Fruit fly (Drosophila melanogaster) whole organism, embryonic: ENCODE measurements around the gene G6P.

Source experiments
- Adf1 ChIP-seq: fragments of 200-800 bp; sonication (Bioruptor generic); IDR thresholded peaks from 2 replicates; pipeline ENCODE4 v1.3.6; 2022; ENCODE audit warnings: missing biosample characterization, missing genetic modification characterization
- Antp ChIP-seq: fragments of 200-800 bp; sonication (Bioruptor generic); optimal IDR thresholded peaks from 3 replicates; lab custom pipeline; 2016; ENCODE audit warnings: missing biosample characterization, missing genetic modification characterization
- Atf3 ChIP-seq: fragments of 200-800 bp; sonication (Bioruptor generic); optimal IDR thresholded peaks from 3 replicates; lab custom pipeline; 2016; ENCODE audit warnings: missing biosample characterization, missing genetic modification characterization
- CG11456 ChIP-seq: fragments of 200-800 bp; sonication (Bioruptor generic); IDR thresholded peaks from 3 replicates; pipeline ENCODE4 v1.3.6; 2022; ENCODE audit warnings: missing biosample characterization, missing genetic modification characterization
- CG11695 ChIP-seq: fragments of 200-800 bp; sonication (Bioruptor generic); IDR thresholded peaks from 3 replicates; pipeline ENCODE4 v1.3.6; 2022; ENCODE audit warnings: missing biosample characterization, missing genetic modification characterization
- CG12236 ChIP-seq: fragments of 200-800 bp; sonication (Bioruptor generic); optimal IDR thresholded peaks from 2 replicates; lab custom pipeline; 2016; ENCODE audit warnings: missing biosample characterization, missing genetic modification characterization
- CG14965 ChIP-seq: fragments of 200-800 bp; sonication (Bioruptor generic); optimal IDR thresholded peaks from 2 replicates; lab custom pipeline; 2016; ENCODE audit warnings: missing biosample characterization, missing genetic modification characterization, borderline replicate concordance
- CG15073 ChIP-seq: fragments of 200-800 bp; sonication (Bioruptor generic); optimal IDR thresholded peaks from 2 replicates; lab custom pipeline; 2016; ENCODE audit warnings: missing biosample characterization, missing genetic modification characterization
- CG16863 ChIP-seq: fragments of 200-800 bp; sonication (Bioruptor generic); optimal IDR thresholded peaks from 3 replicates; lab custom pipeline; 2016; ENCODE audit warnings: missing biosample characterization, missing genetic modification characterization
- CG17385 ChIP-seq: fragments of 200-800 bp; sonication (Bioruptor generic); optimal IDR thresholded peaks from 3 replicates; lab custom pipeline; 2018; ENCODE audit warnings: missing biosample characterization, mild to moderate bottlenecking, missing genetic modification characterization
- CG32532 ChIP-seq: fragments of 200-800 bp; sonication (Bioruptor generic); IDR thresholded peaks from 2 replicates; pipeline ENCODE4 v1.3.6; 2022; ENCODE audit warnings: missing biosample characterization, missing genetic modification characterization
- CG4820 ChIP-seq: fragments of 200-800 bp; sonication (Bioruptor generic); optimal IDR thresholded peaks from 3 replicates; lab custom pipeline; 2016; ENCODE audit warnings: missing biosample characterization, missing genetic modification characterization
- CG6254 ChIP-seq: fragments of 200-800 bp; sonication (Bioruptor generic); optimal IDR thresholded peaks from 3 replicates; lab custom pipeline; 2017; ENCODE audit warnings: mild to moderate bottlenecking, missing biosample characterization, missing genetic modification reagents, missing genetic modification characterization
- CG6813 ChIP-seq: fragments of 200-800 bp; sonication (Bioruptor generic); optimal IDR thresholded peaks from 2 replicates; lab custom pipeline; 2017; ENCODE audit warnings: missing biosample characterization, missing genetic modification characterization, mild to moderate bottlenecking, moderate library complexity, missing genetic modification reagents
- CG7987 ChIP-seq: fragments of 200-800 bp; sonication (Bioruptor generic); optimal IDR thresholded peaks from 2 replicates; lab custom pipeline; 2018; ENCODE audit warnings: missing biosample characterization, mild to moderate bottlenecking, missing genetic modification characterization, moderate library complexity
- CG8281 ChIP-seq: fragments of 200-800 bp; sonication (Bioruptor generic); optimal IDR thresholded peaks from 2 replicates; lab custom pipeline; 2018; ENCODE audit warnings: missing biosample characterization, mild to moderate bottlenecking, missing genetic modification characterization, moderate library complexity
- CG8944 ChIP-seq: fragments of 200-800 bp; sonication (Bioruptor generic); optimal IDR thresholded peaks from 3 replicates; lab custom pipeline; 2016; ENCODE audit warnings: missing biosample characterization, missing genetic modification characterization
- CG9876 ChIP-seq: fragments of 200-800 bp; sonication (Bioruptor generic); optimal IDR thresholded peaks from 2 replicates; lab custom pipeline; 2016; ENCODE audit warnings: missing biosample characterization, missing genetic modification characterization
- Dbx ChIP-seq: fragments of 200-800 bp; sonication (Bioruptor generic); IDR thresholded peaks from 3 replicates; pipeline ENCODE4 v1.3.6; 2022; ENCODE audit warnings: missing biosample characterization, missing genetic modification characterization
- Dip2 ChIP-seq: fragments of 200-800 bp; sonication (Bioruptor generic); IDR thresholded peaks from 2 replicates; pipeline ENCODE4 v1.3.6; 2022; ENCODE audit warnings: missing biosample characterization, missing genetic modification characterization
- ERR ChIP-seq: fragments of 200-800 bp; sonication (Bioruptor generic); optimal IDR thresholded peaks from 2 replicates; lab custom pipeline; 2016; ENCODE audit warnings: missing biosample characterization, missing genetic modification characterization
- Eip74EF ChIP-seq, 2 experiments: fragments of 200-800 bp in 1 of 2; fragments of >200 bp in 1 of 2; sonication (Bioruptor generic) in 1 of 2; optimal IDR thresholded peaks; 2 replicates each; lab custom pipeline; 2017 to 2019; ENCODE audit warnings: missing biosample characterization in 2 of 2, missing genetic modification characterization in 2 of 2, mild to moderate bottlenecking in 1 of 2, moderate library complexity in 1 of 2
- Ets65A ChIP-seq: fragments of 200-800 bp; sonication (Bioruptor generic); peaks from one replicate; lab custom pipeline; 2016; ENCODE audit warnings: missing biosample characterization, missing genetic modification characterization
- Fer3 ChIP-seq: fragments of 200-800 bp; sonication (Bioruptor generic); optimal IDR thresholded peaks from 2 replicates; lab custom pipeline; 2018; ENCODE audit warnings: missing biosample characterization, mild to moderate bottlenecking, missing genetic modification characterization, moderate library complexity
- HmgZ ChIP-seq: fragments of 200-800 bp; sonication (Bioruptor generic); optimal IDR thresholded peaks from 2 replicates; lab custom pipeline; 2018; ENCODE audit warnings: missing biosample characterization, mild to moderate bottlenecking, missing genetic modification characterization
- Lhr ChIP-seq: fragments of 200-800 bp; sonication (Bioruptor generic); optimal IDR thresholded peaks from 3 replicates; lab custom pipeline; 2017; ENCODE audit warnings: mild to moderate bottlenecking, missing biosample characterization, missing genetic modification reagents, missing genetic modification characterization
- Mad ChIP-seq: fragments of 200-800 bp; sonication (Bioruptor generic); optimal IDR thresholded peaks from 2 replicates; lab custom pipeline; 2016; ENCODE audit warnings: missing biosample characterization, missing genetic modification characterization
- NK7.1 ChIP-seq: fragments of 200-800 bp; sonication (Bioruptor generic); optimal IDR thresholded peaks from 3 replicates; lab custom pipeline; 2016; ENCODE audit warnings: missing biosample characterization, missing genetic modification characterization
- Oaz ChIP-seq: fragments of 200-800 bp; sonication (Bioruptor generic); IDR thresholded peaks from 2 replicates; pipeline ENCODE4 v1.3.6; 2022; ENCODE audit warnings: missing biosample characterization, missing genetic modification characterization
- Spps ChIP-seq: fragments of 200-800 bp; sonication (Bioruptor generic); optimal IDR thresholded peaks from 2 replicates; lab custom pipeline; 2018; ENCODE audit warnings: missing biosample characterization, mild to moderate bottlenecking, missing genetic modification characterization
- Ssrp ChIP-seq: fragments of 200-800 bp; sonication (Bioruptor generic); optimal IDR thresholded peaks from 2 replicates; lab custom pipeline; 2018; ENCODE audit warnings: missing biosample characterization, mild to moderate bottlenecking, missing genetic modification characterization, moderate library complexity
- Tbp ChIP-seq: fragments of >200 bp; optimal IDR thresholded peaks from 2 replicates; lab custom pipeline; 2018; ENCODE audit warnings: missing biosample characterization, missing genetic modification characterization
- Trl ChIP-seq, 3 experiments: fragments of >200 bp in 2 of 3; fragments of 200-800 bp in 1 of 3; sonication (Bioruptor generic) in 1 of 3; optimal IDR thresholded peaks; 2 replicates in 1 of 3; 3 replicates in 2 of 3; lab custom pipeline; 2016 to 2017; ENCODE audit warnings: missing biosample characterization in 1 of 3, missing genetic modification characterization in 1 of 3
- abd-A ChIP-seq: fragments of 200-800 bp; sonication (Bioruptor generic); optimal IDR thresholded peaks from 3 replicates; lab custom pipeline; 2019; ENCODE audit warnings: missing biosample characterization, mild to moderate bottlenecking, missing genetic modification characterization, moderate library complexity
- ash1 ChIP-seq: fragments of 200-800 bp; sonication (Bioruptor generic); optimal IDR thresholded peaks from 2 replicates; lab custom pipeline; 2018; ENCODE audit warnings: missing biosample characterization, mild to moderate bottlenecking, missing genetic modification characterization
- chn ChIP-seq: fragments of 200-800 bp; sonication (Bioruptor generic); optimal IDR thresholded peaks from 2 replicates; lab custom pipeline; 2016; ENCODE audit warnings: missing biosample characterization, missing genetic modification characterization
- eyg ChIP-seq: fragments of 200-800 bp; sonication (Bioruptor generic); optimal IDR thresholded peaks from 3 replicates; lab custom pipeline; 2016; ENCODE audit warnings: missing biosample characterization, missing genetic modification characterization
- fd96Cb ChIP-seq: fragments of 200-800 bp; sonication (Bioruptor generic); optimal IDR thresholded peaks from 2 replicates; lab custom pipeline; 2018; ENCODE audit warnings: missing biosample characterization, mild to moderate bottlenecking, missing genetic modification characterization, moderate library complexity
- grau ChIP-seq: fragments of 200-800 bp; optimal IDR thresholded peaks from 3 replicates; lab custom pipeline; 2019; ENCODE audit warnings: missing biosample characterization, mild to moderate bottlenecking, missing genetic modification characterization, moderate library complexity
- gro ChIP-seq: fragments of 200-800 bp; sonication (Bioruptor generic); optimal IDR thresholded peaks from 2 replicates; lab custom pipeline; 2016; ENCODE audit warnings: missing biosample characterization, missing genetic modification characterization
- hth ChIP-seq: fragments of >200 bp; optimal IDR thresholded peaks from 2 replicates; lab custom pipeline; 2017; ENCODE audit warnings: inconsistent platforms
- ken ChIP-seq: fragments of 200-800 bp; sonication (Bioruptor generic); IDR thresholded peaks from 3 replicates; pipeline ENCODE4 v1.3.6; 2022; ENCODE audit warnings: missing biosample characterization, missing genetic modification characterization
- mld ChIP-seq: fragments of 200-800 bp; sonication (Bioruptor generic); IDR thresholded peaks from 3 replicates; pipeline ENCODE4 v1.3.6; 2022; ENCODE audit warnings: missing biosample characterization, missing genetic modification characterization; ENCODE audit not compliant: partially characterized antibody
- pzg ChIP-seq: fragments of 200-800 bp; sonication (Bioruptor generic); optimal IDR thresholded peaks from 3 replicates; lab custom pipeline; 2018; ENCODE audit warnings: missing biosample characterization, mild to moderate bottlenecking, missing genetic modification characterization, moderate library complexity
- ssp ChIP-seq: fragments of 200-800 bp; sonication (Bioruptor generic); IDR thresholded peaks from 2 replicates; pipeline ENCODE4 v1.3.6; 2022; ENCODE audit warnings: missing biosample characterization, missing genetic modification characterization
- stwl ChIP-seq: fragments of 200-800 bp; sonication (Bioruptor generic); optimal IDR thresholded peaks from 3 replicates; lab custom pipeline; 2018; ENCODE audit warnings: missing biosample characterization, mild to moderate bottlenecking, missing genetic modification characterization, moderate library complexity
- tio ChIP-seq: fragments of 200-800 bp; sonication (Bioruptor generic); optimal IDR thresholded peaks from 2 replicates; lab custom pipeline; 2017; ENCODE audit warnings: missing biosample characterization, missing genetic modification characterization, inconsistent platforms
- unpg ChIP-seq: fragments of 200-800 bp; sonication (Bioruptor generic); optimal IDR thresholded peaks from 3 replicates; lab custom pipeline; 2018; ENCODE audit warnings: missing biosample characterization, mild to moderate bottlenecking, missing genetic modification characterization, moderate library complexity
- wdn ChIP-seq: fragments of 200-800 bp; sonication (Bioruptor generic); IDR thresholded peaks from 2 replicates; pipeline ENCODE4 v1.3.6; 2022; ENCODE audit warnings: missing biosample characterization, missing genetic modification characterization

Gene G6P

DNA sequence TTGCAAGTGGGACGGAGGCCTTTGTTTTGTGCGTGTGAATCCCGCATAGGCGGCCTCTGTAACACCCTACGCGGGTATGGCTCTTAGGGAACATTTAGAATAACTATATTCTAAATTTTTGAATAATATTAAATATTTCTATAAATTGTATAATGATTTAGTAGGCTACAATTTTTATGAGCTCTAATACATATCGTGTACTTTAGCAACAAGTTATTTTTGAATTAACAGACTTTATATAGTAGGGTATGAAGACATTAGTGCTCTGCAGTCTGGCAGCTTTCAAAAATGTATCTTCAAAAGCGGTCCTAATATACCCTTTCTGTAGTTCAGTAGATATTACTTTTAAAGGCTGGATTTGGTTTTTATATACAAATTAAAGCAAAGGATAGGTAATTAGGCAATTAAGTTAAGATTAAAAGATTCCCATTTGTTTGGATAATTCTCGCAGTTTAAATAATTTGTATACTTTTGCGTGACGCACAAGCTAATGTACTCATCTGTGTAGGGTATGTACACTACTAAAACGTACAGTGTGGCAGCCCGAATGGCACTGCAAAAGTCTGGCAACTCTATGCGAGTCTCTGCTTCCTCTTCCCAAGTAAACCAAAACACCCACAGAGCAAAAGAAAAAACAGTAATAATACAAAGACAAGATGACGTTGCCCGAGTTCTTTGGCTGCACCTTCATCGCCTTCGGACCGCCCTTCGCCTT lies 49.7 kb downstream of the G6P start, which contains the start of the genes Snx21 and aph-1 (continued):
- peak; percentile 92 for TF ChIP-seq CG32532 (GFP tag; lab: Robert Waterston, UW)
- peak; percentile 63 for TF ChIP-seq NK7.1 (GFP tag; lab: Kevin White, UChicago)
- TF ChIP-seq CG12236: peak; percentile 54
- TF ChIP-seq CG16863: peak; percentile 85
- TF ChIP-seq abd-A (tag; lab: Kevin White, UChicago): peak; percentile 85
- peak; percentile 80 for TF ChIP-seq CG8281 (tag; lab: Kevin White, UChicago)
- TF ChIP-seq stwl (tag; lab: Kevin White, UChicago): peak; percentile 46
- TF ChIP-seq CG9876: peak; percentile 82
- peak; percentile 85 for TF ChIP-seq HmgZ (tag; lab: Kevin White, UChicago)
- peak; percentile 80 for TF ChIP-seq Oaz (GFP tag; lab: Robert Waterston, UW)
- peak; percentile 87 for TF ChIP-seq CG4820 (GFP tag; lab: Kevin White, UChicago)
- TF ChIP-seq Atf3 (GFP tag; lab: Kevin White, UChicago): peak; percentile 86
- peak; percentile 93 for TF ChIP-seq grau (tag; lab: Kevin White, UChicago)
- peak; percentile 67 for TF ChIP-seq CG7987 (GFP tag; lab: Kevin White, UChicago)
- TF ChIP-seq ssp (GFP tag; lab: Robert Waterston, UW): peak; percentile 80
- TF ChIP-seq Mad (GFP tag; lab: Kevin White, UChicago): peak; percentile 79
- no peak for TF ChIP-seq Tbp
- peak; percentile 79 for TF ChIP-seq ken (GFP tag; lab: Robert Waterston, UW)
- TF ChIP-seq CG6254 (GFP tag; lab: Kevin White, UChicago): peak; percentile 84
- TF ChIP-seq Eip74EF (GFP tag; optimal IDR thresholded peaks at IDR 0.05; lab: Kevin White, UChicago): peak in 1 of 2 experiments; percentile 90
- TF ChIP-seq pzg (GFP tag; lab: Kevin White, UChicago): peak; percentile 56
- TF ChIP-seq CG6813: peak; percentile 84
- peak; percentile 39; the same call in 1 of the 2 replicates for TF ChIP-seq Dip2
- peak; percentile 78 for TF ChIP-seq gro (GFP tag; lab: Kevin White, UChicago)
- peak; percentile 90 for TF ChIP-seq Ssrp (tag; lab: Kevin White, UChicago)
- TF ChIP-seq Trl (optimal IDR thresholded peaks at IDR 0.05; lab: Kevin White, UChicago): no peak
- TF ChIP-seq Trl (GFP tag; optimal IDR thresholded peaks at IDR 0.05; lab: Kevin White, UChicago): peak; percentile 93
- TF ChIP-seq mld: no peak
- peak; percentile 78 for TF ChIP-seq eyg (GFP tag; lab: Kevin White, UChicago)
- TF ChIP-seq Dbx (GFP tag; lab: Robert Waterston, UW): peak; percentile 90
- TF ChIP-seq CG8944 (GFP tag; lab: Kevin White, UChicago): peak; percentile 91
- peak; percentile 75 for TF ChIP-seq Spps
- TF ChIP-seq ERR (GFP tag; lab: Kevin White, UChicago): peak; percentile 70
- TF ChIP-seq fd96Cb: peak; percentile 90
- peak; percentile 88 for TF ChIP-seq CG11456 (GFP tag; lab: Robert Waterston, UW)
- peak; percentile 64 for TF ChIP-seq CG15073 (GFP tag; lab: Kevin White, UChicago)
- TF ChIP-seq unpg (GFP tag; lab: Kevin White, UChicago): peak; percentile 94
- TF ChIP-seq hth (lab: Kevin White, UChicago): no peak
- TF ChIP-seq Fer3: peak; percentile 93
- TF ChIP-seq wdn (GFP tag; lab: Robert Waterston, UW): peak; percentile 83
- TF ChIP-seq Lhr (GFP tag; lab: Kevin White, UChicago): peak; percentile 50
- peak; percentile 74 for TF ChIP-seq Adf1
- TF ChIP-seq Antp: peak; percentile 93
- peak; percentile 89 for TF ChIP-seq chn (GFP tag; lab: Kevin White, UChicago)
- TF ChIP-seq ash1 (GFP tag; lab: Kevin White, UChicago): no peak
- TF ChIP-seq tio (GFP tag; lab: Kevin White, UChicago): peak; percentile 92
- peak; percentile 91 for TF ChIP-seq CG17385 (GFP tag; lab: Kevin White, UChicago)
- TF ChIP-seq Ets65A (GFP tag; lab: Kevin White, UChicago): peak; percentile 97
- no peak for TF ChIP-seq CG14965
- peak; percentile 93 for TF ChIP-seq CG11695
